Fruit fly (Drosophila melanogaster) whole organism, pupa: Measurements from ENCODE around the gene CG12035.

Experiments
- CG13204 ChIP-seq: fragments of 200-800 bp; sonication (Bioruptor generic); optimal IDR thresholded peaks from 2 replicates; lab custom pipeline; 2018; ENCODE audit warnings: missing biosample characterization, mild to moderate bottlenecking, missing genetic modification characterization, moderate library complexity
- CG14655 ChIP-seq: fragments of 200-800 bp; sonication (Bioruptor generic); optimal IDR thresholded peaks from 3 replicates; lab custom pipeline; 2017; ENCODE audit warnings: mild to moderate bottlenecking, missing biosample characterization, missing genetic modification reagents, missing genetic modification characterization
- CG17806 ChIP-seq: fragments of 200-800 bp; sonication (Bioruptor generic); optimal IDR thresholded peaks from 2 replicates; lab custom pipeline; 2018; ENCODE audit warnings: missing biosample characterization, mild to moderate bottlenecking, missing genetic modification characterization, moderate library complexity
- EcR ChIP-seq: fragments of 200-800 bp; sonication (Bioruptor generic); optimal IDR thresholded peaks from 3 replicates; lab custom pipeline; 2019; ENCODE audit warnings: missing biosample characterization, missing genetic modification characterization, mild to moderate bottlenecking, moderate library complexity, missing genetic modification reagents
- Snoo ChIP-seq: fragments of 200-800 bp; sonication (Bioruptor generic); optimal IDR thresholded peaks from 3 replicates; lab custom pipeline; 2017; ENCODE audit warnings: missing biosample characterization, mild to moderate bottlenecking, missing genetic modification characterization, inconsistent platforms
- gl ChIP-seq: fragments of 200-800 bp; sonication (Bioruptor generic); optimal IDR thresholded peaks from 2 replicates; lab custom pipeline; 2018; ENCODE audit warnings: missing biosample characterization, mild to moderate bottlenecking, missing genetic modification characterization
- rn ChIP-seq: fragments of 200-800 bp; sonication (Bioruptor generic); IDR thresholded peaks from 2 replicates; pipeline ENCODE4 v1.3.6; 2022; ENCODE audit warnings: missing biosample characterization, missing genetic modification characterization

DNA sequence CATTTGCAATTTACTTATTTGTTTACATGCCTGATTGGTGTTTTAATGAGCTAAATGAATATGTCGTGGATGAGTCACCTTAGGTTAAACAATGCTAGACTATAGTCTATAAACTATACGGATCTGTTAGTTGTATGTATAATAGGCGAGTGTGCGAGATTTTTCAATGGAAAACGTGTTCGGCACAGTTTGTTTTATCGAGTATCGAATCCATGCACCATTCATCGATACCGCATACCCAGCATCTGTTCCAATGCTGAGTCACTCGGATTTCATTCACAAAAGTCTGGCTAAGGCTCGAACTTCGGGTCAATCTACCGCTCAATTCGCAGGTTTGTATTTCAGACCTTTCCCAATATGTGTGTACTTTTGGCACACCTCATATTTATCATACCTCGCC is 3.2 kb downstream of the CG12035 start:
- TF ChIP-seq CG13204 (GFP tag; lab: Kevin White, UChicago): no peak
- TF ChIP-seq rn (GFP tag; lab: Robert Waterston, UW): no peak
- TF ChIP-seq CG14655 (GFP tag; lab: Kevin White, UChicago): no peak
- no peak for TF ChIP-seq gl
- TF ChIP-seq Snoo: no peak
- no peak for TF ChIP-seq EcR (GFP tag; lab: Kevin White, UChicago)
- TF ChIP-seq CG17806 (tag; lab: Kevin White, UChicago): no peak
